Worm (Caenorhabditis elegans) whole organism, dauer: Measurements from ENCODE around the gene ivd-1.
"Not testable (repeated sequence)": the region's sequence is repeated elsewhere in the genome, so short reads cannot be mapped to it uniquely, and the experiment has no call there.

Experiments
- unc-62 ChIP-seq: sonication (generic microtip); optimal IDR thresholded peaks from 2 replicates; lab custom pipeline; 2017; ENCODE audit warnings: missing biosample characterization, missing genetic modification reagents, missing genetic modification characterization

Gene ivd-1

ce11 chrIV:5086961-5087326 lies 1.7 kb downstream of the ivd-1 start:
- TF ChIP-seq unc-62 (GFP tag; lab: Kevin White, UChicago): no peak

- no peak for TF ChIP-seq unc-62 (GFP tag; lab: Kevin White, UChicago)
Measured at ce11 chrIV:5086243-5086960, 2.3 kb downstream of the ivd-1 start.

ce11 chrIV:5085782-5086181 lies 2.9 kb downstream of the ivd-1 start:
- TF ChIP-seq unc-62 (GFP tag; lab: Kevin White, UChicago): no peak

- TF ChIP-seq unc-62 (GFP tag; lab: Kevin White, UChicago): no peak
Measured at ce11 chrIV:5083832-5084231, 4.8 kb downstream of the ivd-1 start.

- no peak for TF ChIP-seq unc-62 (GFP tag; lab: Kevin White, UChicago)
Measured at ce11 chrIV:5082900-5083530, 5.6 kb downstream of the ivd-1 start, which contains the start of gene pygo-1. Gene pygo-1 (plus strand): TSS chrIV:5083303.

- no peak for TF ChIP-seq unc-62 (GFP tag; lab: Kevin White, UChicago)
Measured at ce11 chrIV:5081122-5081521, 7.5 kb downstream of the ivd-1 start.

ce11 chrIV:5078846-5079245 lies 9.8 kb downstream of the ivd-1 start:
- no peak for TF ChIP-seq unc-62 (GFP tag; lab: Kevin White, UChicago)

- TF ChIP-seq unc-62 (GFP tag; lab: Kevin White, UChicago): no peak
Measured at ce11 chrIV:5077918-5078317, 10.7 kb downstream of the ivd-1 start.

- no peak for TF ChIP-seq unc-62 (GFP tag; lab: Kevin White, UChicago)
Measured at ce11 chrIV:5076607-5077006, 12.1 kb downstream of the ivd-1 start.

ce11 chrIV:5073836-5074235 lies 14.8 kb downstream of the ivd-1 start:
- no peak for TF ChIP-seq unc-62 (GFP tag; lab: Kevin White, UChicago)

ce11 chrIV:5070593-5070992 lies 18.1 kb downstream of the ivd-1 start, which contains the start of gene C02B10.6:
Gene C02B10.6 (plus strand): TSS chrIV:5070893.
- TF ChIP-seq unc-62 (GFP tag; lab: Kevin White, UChicago): not testable (repeated sequence)

ce11 chrIV:5068541-5068940 lies 20.1 kb downstream of the ivd-1 start, which contains the start of the genes R13H9.6 and rmd-6:
Gene R13H9.6 (minus strand): TSS chrIV:5068641.
Gene rmd-6 (plus strand): TSS chrIV:5068845.
- not testable (repeated sequence) for TF ChIP-seq unc-62 (GFP tag; lab: Kevin White, UChicago)

ce11 chrIV:5066887-5067286 lies 21.8 kb downstream of the ivd-1 start, which contains the start of gene ttbk-2.2:
Gene ttbk-2.2 (minus strand): TSS chrIV:5066987.
- not testable (repeated sequence) for TF ChIP-seq unc-62 (GFP tag; lab: Kevin White, UChicago)

- not testable (repeated sequence) for TF ChIP-seq unc-62 (GFP tag; lab: Kevin White, UChicago)
Measured at ce11 chrIV:5064961-5065360, 23.7 kb downstream of the ivd-1 start, which contains the start of gene msp-53. Gene msp-53 (minus strand): TSS chrIV:5065061.

ce11 chrIV:5063297-5063696 lies 25.4 kb downstream of the ivd-1 start:
- no peak for TF ChIP-seq unc-62 (GFP tag; lab: Kevin White, UChicago)

- not testable (repeated sequence) for TF ChIP-seq unc-62 (GFP tag; lab: Kevin White, UChicago)
Measured at ce11 chrIV:5062278-5062677, 26.4 kb downstream of the ivd-1 start, which contains the start of gene msp-57. Gene msp-57 (plus strand): TSS chrIV:5062578.
